Worm (Caenorhabditis elegans) whole organism, L2 larva: ENCODE results near the gene H13N06.7.

Source experiments
- aly-2 ChIP-seq: fragments of 150-350 bp; optimal IDR thresholded peaks from 2 replicates; lab custom pipeline; 2014; ENCODE audit warnings: missing biosample characterization, missing genetic modification characterization
- ama-1 ChIP-seq: fragments of 150-350 bp; optimal IDR thresholded peaks from 2 replicates; lab custom pipeline; 2018; ENCODE audit warnings: inconsistent platforms
- blmp-1 ChIP-seq: sonication (generic microtip); optimal IDR thresholded peaks from 2 replicates; lab custom pipeline; 2017; ENCODE audit warnings: missing genetic modification characterization, mild to moderate bottlenecking, missing compliant biosample characterization, antibody characterized with exemption, moderate library complexity; ENCODE audit not compliant: insufficient read depth
- ceh-82 ChIP-seq: fragments of 150-350 bp; optimal IDR thresholded peaks from 2 replicates; lab custom pipeline; 2014; ENCODE audit warnings: missing biosample characterization, missing genetic modification characterization
- elt-1 ChIP-seq: fragments of 150-350 bp; optimal IDR thresholded peaks from 2 replicates; lab custom pipeline; 2014; ENCODE audit warnings: missing biosample characterization, missing genetic modification characterization
- gmeb-1 ChIP-seq: fragments of 150-350 bp; optimal IDR thresholded peaks from 2 replicates; lab custom pipeline; 2014; ENCODE audit warnings: missing biosample characterization, missing genetic modification characterization
- nhr-21 ChIP-seq: fragments of 150-350 bp; optimal IDR thresholded peaks from 2 replicates; lab custom pipeline; 2014; ENCODE audit warnings: missing biosample characterization, missing genetic modification characterization
- ztf-11 ChIP-seq: sonication (generic microtip); optimal IDR thresholded peaks from 2 replicates; lab custom pipeline; 2017; ENCODE audit warnings: missing biosample characterization, missing genetic modification characterization

ce11 chrX:15547896-15548295 lies 45.0 kb downstream of the H13N06.7 start:
- TF ChIP-seq nhr-21 (tag; lab: Kevin White, UChicago) (no peak), blmp-1 (tag; lab: Kevin White, UChicago) (no peak), elt-1 (tag; lab: Kevin White, UChicago) (no peak), ztf-11 (no peak), ama-1 (lab: Kevin White, UChicago) (no peak), aly-2 (no peak), ceh-82 (tag; lab: Kevin White, UChicago) (no peak), gmeb-1 (tag; lab: Kevin White, UChicago) (no peak)
